Worm (Caenorhabditis elegans) whole organism, L3 larva: ENCODE data around the gene nhr-41.

ENCODE experiments used
- R02D3.7 ChIP-seq: fragments of 150-350 bp; optimal IDR thresholded peaks from 2 replicates; lab custom pipeline; 2014; ENCODE audit warnings: missing biosample characterization, missing genetic modification characterization
- ZK546.5 ChIP-seq: sonication (generic microtip); optimal IDR thresholded peaks from 2 replicates; lab custom pipeline; 2017; ENCODE audit warnings: missing biosample characterization, missing genetic modification characterization
- aly-2 ChIP-seq: fragments of 150-350 bp; optimal IDR thresholded peaks from 2 replicates; lab custom pipeline; 2014; ENCODE audit warnings: missing biosample characterization, missing genetic modification characterization
- ama-1 ChIP-seq: fragments of 150-350 bp; optimal IDR thresholded peaks from 2 replicates; lab custom pipeline; 2018
- ceh-28 ChIP-seq: fragments of 150-350 bp; optimal IDR thresholded peaks from 2 replicates; lab custom pipeline; 2014; ENCODE audit warnings: missing biosample characterization, missing genetic modification reagents, missing genetic modification characterization
- ceh-82 ChIP-seq: fragments of 150-350 bp; optimal IDR thresholded peaks from 2 replicates; lab custom pipeline; 2014; ENCODE audit warnings: missing biosample characterization, missing genetic modification characterization
- ceh-9 ChIP-seq: sonication (generic microtip); optimal IDR thresholded peaks from 2 replicates; lab custom pipeline; 2018; ENCODE audit warnings: missing biosample characterization, missing genetic modification characterization
- daf-12 ChIP-seq: fragments of 150-350 bp; optimal IDR thresholded peaks from 2 replicates; lab custom pipeline; 2014; ENCODE audit warnings: missing biosample characterization, missing genetic modification reagents, missing genetic modification characterization
- egl-27 ChIP-seq: sonication (generic microtip); optimal IDR thresholded peaks from 4 replicates; lab custom pipeline; 2017; ENCODE audit warnings: missing biosample characterization, missing genetic modification reagents, missing genetic modification characterization
- egl-5 ChIP-seq: fragments of 150-350 bp; optimal IDR thresholded peaks from 2 replicates; lab custom pipeline; 2017; ENCODE audit warnings: missing biosample characterization, missing genetic modification reagents, missing genetic modification characterization, inconsistent platforms
- elt-1 ChIP-seq: fragments of 150-350 bp; optimal IDR thresholded peaks from 2 replicates; lab custom pipeline; 2014; ENCODE audit warnings: missing biosample characterization, missing genetic modification characterization
- elt-2 ChIP-seq: sonication (generic microtip); optimal IDR thresholded peaks from 2 replicates; lab custom pipeline; 2016; ENCODE audit warnings: missing genetic modification reagents, mild to moderate bottlenecking, missing genetic modification characterization, missing compliant biosample characterization
- fkh-10 ChIP-seq: sonication (generic microtip); optimal IDR thresholded peaks from 2 replicates; lab custom pipeline; 2017; ENCODE audit warnings: missing biosample characterization, missing genetic modification reagents, missing genetic modification characterization
- fos-1 ChIP-seq: fragments of 150-350 bp; optimal IDR thresholded peaks from 2 replicates; lab custom pipeline; 2014; ENCODE audit warnings: missing biosample characterization, missing genetic modification characterization
- hmg-11 ChIP-seq: sonication (generic microtip); optimal IDR thresholded peaks from 2 replicates; lab custom pipeline; 2016; ENCODE audit warnings: missing genetic modification characterization, missing compliant biosample characterization
- jun-1 ChIP-seq: fragments of 150-350 bp; optimal IDR thresholded peaks from 2 replicates; lab custom pipeline; 2014; ENCODE audit warnings: missing biosample characterization, missing genetic modification reagents, missing genetic modification characterization
- lin-39 ChIP-seq: fragments of 150-350 bp; optimal IDR thresholded peaks from 2 replicates; lab custom pipeline; 2018; ENCODE audit warnings: missing biosample characterization, missing genetic modification reagents, missing genetic modification characterization
- lsy-12 ChIP-seq: sonication (generic microtip); optimal IDR thresholded peaks from 2 replicates; lab custom pipeline; 2016; ENCODE audit warnings: mild to moderate bottlenecking, missing genetic modification characterization, missing compliant biosample characterization
- mml-1 ChIP-seq: fragments of 150-350 bp; sonication (generic microtip); optimal IDR thresholded peaks from 3 replicates; lab custom pipeline; 2014; ENCODE audit warnings: missing biosample characterization, missing genetic modification characterization
- nfya-1 ChIP-seq: sonication (generic microtip); optimal IDR thresholded peaks from 2 replicates; lab custom pipeline; 2017; ENCODE audit warnings: missing genetic modification characterization, mild to moderate bottlenecking, missing compliant biosample characterization, antibody characterized with exemption, moderate library complexity; ENCODE audit not compliant: insufficient read depth
- nhr-11 ChIP-seq: fragments of 150-350 bp; optimal IDR thresholded peaks from 2 replicates; lab custom pipeline; 2014; ENCODE audit warnings: missing biosample characterization, missing genetic modification characterization
- nhr-12 ChIP-seq: fragments of 150-350 bp; optimal IDR thresholded peaks from 2 replicates; lab custom pipeline; 2014; ENCODE audit warnings: missing biosample characterization, missing genetic modification characterization
- nhr-237 ChIP-seq: fragments of 150-350 bp; optimal IDR thresholded peaks from 2 replicates; lab custom pipeline; 2014; ENCODE audit warnings: missing biosample characterization, missing genetic modification characterization
- nhr-25 ChIP-seq: sonication (generic microtip); optimal IDR thresholded peaks from 2 replicates; lab custom pipeline; 2017; ENCODE audit warnings: missing biosample characterization, missing genetic modification characterization
- nhr-28 ChIP-seq: fragments of 150-350 bp; optimal IDR thresholded peaks from 2 replicates; lab custom pipeline; 2014; ENCODE audit warnings: missing biosample characterization, missing genetic modification characterization
- nhr-43 ChIP-seq: sonication (generic microtip); optimal IDR thresholded peaks from 2 replicates; lab custom pipeline; 2016; ENCODE audit warnings: mild to moderate bottlenecking, missing genetic modification characterization, missing compliant biosample characterization; ENCODE audit not compliant: poor library complexity, severe bottlenecking
- nhr-76 ChIP-seq: fragments of 150-350 bp; sonication (generic microtip); optimal IDR thresholded peaks from 5 replicates; lab custom pipeline; 2014; ENCODE audit warnings: missing biosample characterization, missing genetic modification characterization
- nhr-77 ChIP-seq: fragments of 150-350 bp; optimal IDR thresholded peaks from 2 replicates; lab custom pipeline; 2014; ENCODE audit warnings: missing biosample characterization, missing genetic modification characterization
- sea-2 ChIP-seq: fragments of 150-350 bp; sonication (generic microtip); optimal IDR thresholded peaks from 4 replicates; lab custom pipeline; 2014; ENCODE audit warnings: missing biosample characterization, missing genetic modification reagents, missing genetic modification characterization
- skn-1 ChIP-seq: fragments of 150-350 bp; optimal IDR thresholded peaks from 2 replicates; lab custom pipeline; 2014; ENCODE audit warnings: missing biosample characterization, missing genetic modification characterization
- snpc-4 ChIP-seq: fragments of 150-350 bp; optimal IDR thresholded peaks from 2 replicates; lab custom pipeline; 2014; ENCODE audit warnings: missing biosample characterization, missing genetic modification characterization
- unc-62 ChIP-seq: fragments of 150-350 bp; sonication (generic microtip); optimal IDR thresholded peaks from 4 replicates; lab custom pipeline; 2014; ENCODE audit warnings: missing biosample characterization, missing genetic modification reagents, missing genetic modification characterization
- zag-1 ChIP-seq: fragments of 150-350 bp; optimal IDR thresholded peaks from 2 replicates; lab custom pipeline; 2014; ENCODE audit warnings: missing biosample characterization, missing genetic modification characterization
- ztf-11 ChIP-seq: fragments of 150-350 bp; optimal IDR thresholded peaks from 2 replicates; lab custom pipeline; 2014; ENCODE audit warnings: missing biosample characterization, missing genetic modification characterization

The nhr-41 gene

ce11 chrIV:1355147-1355546, 30.9 kb upstream of the nhr-41 start, which contains the start of gene col-104:
TSS of gene col-104 (minus strand) at chrIV:1355305.
- no peak for TF ChIP-seq nhr-28
- no peak for TF ChIP-seq skn-1 (tag; lab: Kevin White, UChicago)
- peak; percentile 53 for TF ChIP-seq ceh-28
- TF ChIP-seq, all 47 proteins: peak for 1

- TF ChIP-seq R02D3.7 (no peak), egl-5 (no peak), fkh-10 (GFP tag; lab: Kevin White, UChicago) (no peak), mml-1 (tag; lab: Kevin White, UChicago) (no peak), lin-39 (tag; lab: Kevin White, UChicago) (no peak), egl-27 (no peak), ztf-11 (tag; lab: Kevin White, UChicago) (no peak), unc-62 (GFP tag; lab: Kevin White, UChicago) (no peak), nhr-237 (tag; lab: Kevin White, UChicago) (no peak), nhr-12 (tag; lab: Kevin White, UChicago) (no peak), nhr-11 (tag; lab: Kevin White, UChicago) (no peak), snpc-4 (no peak), ZK546.5 (tag; lab: Kevin White, UChicago) (no peak), ceh-9 (tag; lab: Kevin White, UChicago) (no peak), ama-1 (no peak), sea-2 (no peak), nhr-25 (no peak)
These were observed 27.9 kb upstream of the nhr-41 start for ce11 chrIV:1358109-1358508.

- TF ChIP-seq ceh-82 (tag; lab: Kevin White, UChicago), result no peak
- no peak for TF ChIP-seq ZK546.5 (tag; lab: Kevin White, UChicago)
- no peak for TF ChIP-seq daf-12 (tag; lab: Kevin White, UChicago)
- TF ChIP-seq nhr-43 (tag; lab: Kevin White, UChicago), result no peak
- no peak for TF ChIP-seq zag-1 (tag; lab: Kevin White, UChicago)
- TF ChIP-seq elt-1, result no peak
- TF ChIP-seq lsy-12 (tag; lab: Kevin White, UChicago), result no peak
- TF ChIP-seq fkh-10 (GFP tag; lab: Kevin White, UChicago), result no peak
- TF ChIP-seq nhr-12 (tag; lab: Kevin White, UChicago), result no peak
- no peak for TF ChIP-seq nhr-76 (tag; lab: Kevin White, UChicago)
- TF ChIP-seq skn-1 (tag; lab: Kevin White, UChicago), result no peak
- TF ChIP-seq mml-1 (tag; lab: Kevin White, UChicago), result no peak
- TF ChIP-seq aly-2 (tag; lab: Kevin White, UChicago), result no peak
- TF ChIP-seq elt-2 (tag; lab: Kevin White, UChicago), result no peak
- no peak for TF ChIP-seq R02D3.7
- TF ChIP-seq nhr-77 (tag; lab: Kevin White, UChicago), result no peak
- TF ChIP-seq fos-1 (tag; lab: Kevin White, UChicago), result no peak
These were observed 26.9 kb upstream of the nhr-41 start, which contains the start of gene col-105 for ce11 chrIV:1359125-1359524. TSS of gene col-105 (minus strand) at chrIV:1359225.

ce11 chrIV:1361616-1362228, 24.3 kb upstream of the nhr-41 start:
- no peak for TF ChIP-seq aly-2 (tag; lab: Kevin White, UChicago)
- TF ChIP-seq nfya-1 (tag; lab: Kevin White, UChicago), result peak; percentile 1
- TF ChIP-seq, all 47 proteins: peak for 1

ce11 chrIV:1365771-1366170, 20.2 kb upstream of the nhr-41 start:
- TF ChIP-seq hmg-11 (no peak), aly-2 (tag; lab: Kevin White, UChicago) (no peak), fos-1 (tag; lab: Kevin White, UChicago) (no peak), jun-1 (tag; lab: Kevin White, UChicago) (no peak), nhr-76 (tag; lab: Kevin White, UChicago) (no peak)
